Worm (Caenorhabditis elegans) whole organism, L4/young adult: ENCODE results near the gene chil-15.

ENCODE experiments used
- W03F9.2 ChIP-seq: fragments of 150-350 bp; optimal IDR thresholded peaks from 2 replicates; lab custom pipeline; 2014; ENCODE audit warnings: missing biosample characterization, missing genetic modification characterization
- dao-5 ChIP-seq: sonication (generic microtip); optimal IDR thresholded peaks from 2 replicates; lab custom pipeline; 2016; ENCODE audit warnings: missing genotype, missing genetic modification characterization, moderate library complexity, missing compliant biosample characterization
- him-1 ChIP-seq: sonication (generic microtip); optimal IDR thresholded peaks from 2 replicates; lab custom pipeline; 2016; ENCODE audit warnings: missing genotype, missing genetic modification reagents, missing genetic modification characterization, missing compliant biosample characterization

The chil-15 gene

DNA sequence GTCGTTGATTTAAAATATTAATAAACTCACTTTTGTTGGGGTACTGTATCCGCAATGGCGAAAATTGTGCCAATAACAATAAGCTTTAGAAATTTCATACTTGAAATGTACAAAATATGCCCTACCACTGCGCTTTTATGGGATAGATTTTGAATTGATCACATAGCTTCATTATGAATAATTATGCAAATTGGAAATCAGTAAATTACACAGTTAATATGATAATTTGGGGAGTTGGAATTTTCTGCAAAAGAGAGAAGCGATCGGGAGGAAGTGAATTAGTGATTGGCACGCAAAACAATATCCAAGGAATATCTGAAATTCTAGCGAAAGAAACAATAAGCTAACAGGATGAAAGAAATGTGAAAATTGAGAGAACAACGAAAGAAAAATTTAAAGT, 17.3 kb downstream of the chil-15 start, which contains the start of gene M176.10:
Gene M176.10, minus strand, starts transcription at position 101 of the 400 bp plus-strand sequence.
- TF ChIP-seq dao-5 (tag; lab: Kevin White, UChicago) (no peak), W03F9.2 (tag; lab: Kevin White, UChicago) (no peak), him-1 (tag; lab: Kevin White, UChicago) (no peak)

DNA sequence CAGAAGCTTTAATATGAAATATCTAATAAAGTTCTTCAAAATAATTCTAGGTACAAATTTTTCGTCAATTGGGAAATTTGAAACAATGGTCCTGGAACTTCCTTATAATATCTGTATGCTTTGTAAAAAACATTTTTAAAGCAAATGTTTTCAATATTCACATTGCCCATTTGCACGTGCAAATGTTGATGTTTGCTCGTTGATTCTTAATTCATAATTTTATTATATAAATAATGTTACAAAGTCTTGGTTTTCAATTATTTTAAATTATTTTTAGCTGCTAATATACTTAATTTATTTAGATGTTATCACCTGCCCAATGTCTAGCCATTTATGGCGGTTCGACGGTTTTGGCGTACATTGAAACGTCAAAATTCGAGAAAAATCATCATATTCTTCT, 21.5 kb downstream of the chil-15 start, which contains the start of gene M176.11:
Gene M176.11, plus strand, starts transcription at position 301 of the 400 bp plus-strand sequence.
- TF ChIP-seq W03F9.2 (tag; lab: Kevin White, UChicago): no peak
- TF ChIP-seq dao-5 (tag; lab: Kevin White, UChicago): no peak
- no peak for TF ChIP-seq him-1 (tag; lab: Kevin White, UChicago)

DNA sequence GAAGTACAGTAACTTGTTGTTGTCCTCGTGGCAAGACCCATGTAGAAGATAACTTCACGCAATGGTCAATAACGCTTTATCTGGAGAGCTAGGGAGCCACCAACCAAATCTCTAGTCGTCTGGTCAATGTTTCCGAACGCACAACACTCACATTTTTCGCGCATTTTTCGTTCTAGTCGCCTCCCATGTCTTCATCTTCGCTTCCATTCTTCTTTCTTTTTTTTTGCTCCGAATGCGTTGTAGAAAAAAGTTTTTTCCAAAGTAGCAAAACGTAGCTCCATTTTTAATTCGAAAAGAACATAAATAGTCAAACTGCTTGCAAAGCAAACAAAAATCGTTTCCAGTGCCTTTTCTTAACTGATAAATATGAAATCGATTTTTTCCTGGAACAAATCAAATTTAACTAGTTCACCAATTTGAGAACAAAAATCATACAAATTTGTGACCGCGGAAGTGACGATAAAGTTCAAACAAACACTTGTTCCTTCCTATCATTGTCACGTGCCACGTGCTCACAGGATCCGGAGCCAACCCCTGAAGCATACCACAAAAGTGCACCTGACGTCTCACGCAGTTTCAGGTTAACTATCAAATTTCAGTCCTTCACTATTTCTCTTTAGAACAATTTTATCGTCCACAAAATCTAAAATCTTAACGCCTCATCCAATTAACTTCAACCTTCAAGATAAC, 24.4 kb downstream of the chil-15 start:
- no peak for TF ChIP-seq W03F9.2 (tag; lab: Kevin White, UChicago)
- TF ChIP-seq dao-5 (tag; lab: Kevin White, UChicago): no peak
- no peak for TF ChIP-seq him-1 (tag; lab: Kevin White, UChicago)

DNA sequence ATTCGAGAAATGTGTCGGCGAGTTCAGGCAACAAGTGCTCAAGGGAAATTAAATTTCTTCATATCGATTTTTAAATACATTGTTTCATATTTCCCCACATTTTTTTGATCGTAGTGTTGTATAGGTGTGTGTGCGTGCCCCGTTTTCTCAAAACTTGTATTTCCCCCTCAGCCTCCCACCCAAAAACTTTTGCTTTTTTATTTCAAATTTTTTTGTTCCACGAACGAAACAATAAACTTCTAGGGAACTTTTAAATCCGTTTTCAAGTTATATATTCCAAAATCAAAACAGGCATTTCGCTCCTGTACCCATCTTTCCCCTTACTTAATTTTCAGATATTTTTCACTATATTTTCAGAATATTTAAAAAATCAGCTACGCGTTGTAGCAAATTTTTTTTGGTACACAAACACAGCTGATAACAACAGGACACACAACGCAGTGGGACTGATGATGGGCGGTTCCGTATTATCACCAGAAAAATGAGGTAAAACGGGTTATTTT, 25.3 kb downstream of the chil-15 start, which contains the start of the genes M176.4 and M176.16:
Gene M176.4, plus strand, starts transcription at position 301 of the 503 bp plus-strand sequence.
Gene M176.16, plus strand, starts transcription at position 453 of the 503 bp plus-strand sequence.
- TF ChIP-seq him-1 (tag; lab: Kevin White, UChicago): no peak
- no peak for TF ChIP-seq dao-5 (tag; lab: Kevin White, UChicago)
- no peak for TF ChIP-seq W03F9.2 (tag; lab: Kevin White, UChicago)

DNA sequence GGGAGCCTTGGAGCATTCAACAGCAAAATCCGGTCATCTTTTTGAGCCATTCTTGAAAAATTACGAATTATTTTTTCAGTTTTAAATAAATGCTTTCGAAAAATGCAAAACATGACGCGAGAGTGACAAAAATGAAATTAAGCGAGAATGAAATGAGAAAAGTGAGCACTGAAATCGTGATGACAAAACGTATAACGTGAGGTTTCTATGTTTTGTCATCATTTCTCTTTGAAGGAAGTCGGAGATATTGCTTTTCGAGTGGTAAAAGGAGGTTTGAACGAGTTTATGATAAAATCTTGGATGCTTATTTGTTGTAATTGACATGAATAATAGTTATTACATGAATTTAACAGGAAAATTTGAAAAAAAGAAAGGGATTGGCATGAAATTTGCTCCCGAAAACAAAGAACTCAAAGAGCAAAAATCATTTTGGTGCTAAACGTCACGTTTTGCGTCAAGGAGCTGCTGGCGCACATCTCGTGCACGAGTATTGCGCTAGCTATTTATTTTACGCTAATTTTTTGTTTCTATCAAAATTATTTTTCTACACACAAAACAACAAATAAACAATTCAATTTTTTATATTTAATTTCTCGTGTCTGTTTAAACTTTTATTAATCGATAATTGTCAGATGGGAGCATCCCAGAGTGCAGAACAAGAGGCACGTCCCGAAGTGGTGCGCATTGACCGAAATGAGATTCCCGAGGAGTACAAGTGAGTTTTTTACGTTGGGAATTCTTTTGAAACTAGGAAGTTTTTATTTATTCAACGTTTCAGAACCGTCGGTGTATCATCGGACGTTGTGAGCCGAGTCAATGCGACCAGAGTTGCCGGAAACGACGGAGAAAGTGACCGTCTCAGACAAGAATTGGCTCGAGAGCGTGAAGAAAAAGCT, 26.8 kb downstream of the chil-15 start, which contains the start of the genes gss-1 and chch-3:
Gene gss-1, minus strand, starts transcription at position 51 of the 896 bp plus-strand sequence.
Gene chch-3, plus strand, starts transcription at position 633 of the 896 bp plus-strand sequence.
- TF ChIP-seq him-1 (tag; lab: Kevin White, UChicago) (no peak), W03F9.2 (tag; lab: Kevin White, UChicago) (peak; percentile 81)

DNA sequence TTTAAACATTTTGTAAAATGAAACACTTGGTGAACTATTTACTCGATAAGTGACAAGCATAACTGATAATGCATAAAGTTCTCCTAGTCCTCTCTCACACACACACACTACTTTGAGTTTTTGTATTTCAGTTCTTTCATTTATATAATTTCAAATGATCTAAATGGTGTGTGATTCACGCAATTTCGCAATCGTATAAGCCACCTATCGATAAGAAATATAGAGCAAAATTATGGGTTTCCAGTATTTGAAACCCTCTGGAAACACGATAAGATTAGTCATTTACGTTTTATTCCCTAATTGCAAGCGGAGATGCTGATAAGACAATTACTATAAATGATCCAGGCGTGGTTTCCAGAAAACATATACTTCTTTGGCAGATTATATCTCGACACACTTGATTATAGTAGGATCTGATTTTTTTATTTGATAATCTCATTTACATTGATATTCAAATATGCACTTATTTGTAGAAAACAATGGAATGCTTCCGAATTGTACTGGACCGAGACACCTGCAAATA, 31.3 kb downstream of the chil-15 start, which contains the start of gene arrd-3:
Gene arrd-3, plus strand, starts transcription at position 473 of the 523 bp plus-strand sequence.
- TF ChIP-seq dao-5 (tag; lab: Kevin White, UChicago) (no peak), him-1 (tag; lab: Kevin White, UChicago) (no peak), W03F9.2 (tag; lab: Kevin White, UChicago) (no peak)

DNA sequence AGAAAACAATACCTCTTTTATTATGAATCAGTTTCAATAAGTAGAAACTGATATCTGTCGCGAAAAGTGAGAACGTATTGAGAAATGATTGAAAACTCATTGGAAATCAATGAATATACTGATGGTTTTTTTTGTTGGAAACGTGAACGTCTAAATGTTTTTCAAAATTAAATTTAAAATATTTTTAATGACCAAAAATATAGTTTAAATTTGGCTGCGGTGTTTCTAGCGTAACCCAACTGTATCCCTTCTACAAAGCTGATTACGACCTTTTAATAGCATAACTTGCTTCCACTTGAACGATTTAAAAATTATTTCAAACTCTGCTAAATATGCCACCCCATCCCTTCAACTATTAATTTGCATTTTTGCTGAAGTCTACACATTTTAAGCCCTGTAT, 31.9 kb downstream of the chil-15 start, which contains the start of gene M176.9:
Gene M176.9, minus strand, starts transcription at position 101 of the 400 bp plus-strand sequence.
- no peak for TF ChIP-seq dao-5 (tag; lab: Kevin White, UChicago)
- TF ChIP-seq him-1 (tag; lab: Kevin White, UChicago): no peak
- no peak for TF ChIP-seq W03F9.2 (tag; lab: Kevin White, UChicago)

DNA sequence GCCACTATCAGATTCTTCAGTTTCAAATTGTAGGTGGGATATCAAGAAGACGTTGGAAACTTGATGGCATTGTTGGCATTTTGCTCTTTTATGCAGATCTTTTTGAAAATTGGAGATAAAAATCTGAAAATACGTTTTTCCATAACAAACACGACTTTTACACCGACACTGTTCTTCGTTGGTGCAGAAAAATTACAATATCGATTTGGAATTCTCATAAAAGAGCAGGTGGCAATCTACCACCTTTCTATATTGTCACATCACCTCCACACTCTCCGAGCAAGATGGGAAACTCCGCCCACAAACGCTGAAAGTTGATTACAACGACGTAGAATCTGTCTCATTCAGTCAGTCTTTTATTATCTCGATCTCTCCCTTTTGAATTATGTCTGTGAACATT, 36.0 kb downstream of the chil-15 start, which contains the start of gene arrd-2:
Gene arrd-2, plus strand, starts transcription at position 301 of the 400 bp plus-strand sequence.
- no peak for TF ChIP-seq him-1 (tag; lab: Kevin White, UChicago)
- no peak for TF ChIP-seq W03F9.2 (tag; lab: Kevin White, UChicago)
- no peak for TF ChIP-seq dao-5 (tag; lab: Kevin White, UChicago)

DNA sequence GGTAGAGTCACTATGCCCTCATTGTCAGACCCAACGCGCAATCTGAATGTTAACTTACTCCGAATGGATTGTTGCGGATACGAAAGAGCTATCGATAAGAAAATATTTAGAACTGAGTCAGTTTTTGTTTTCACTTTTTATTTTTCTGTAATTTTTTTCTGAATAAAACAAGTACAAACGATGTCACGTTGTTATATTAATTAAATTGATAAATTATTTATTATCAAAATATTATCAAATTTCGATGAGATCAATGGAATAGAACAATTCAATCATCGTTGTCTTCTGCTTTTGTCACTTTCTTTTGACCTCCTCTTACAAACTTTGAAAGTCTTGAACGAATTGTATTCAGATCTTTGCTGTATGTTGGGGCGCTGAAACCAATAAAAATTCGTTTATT, 36.4 kb downstream of the chil-15 start, which contains the start of gene mpz-6:
Gene mpz-6, minus strand, starts transcription at position 101 of the 400 bp plus-strand sequence.
- TF ChIP-seq W03F9.2 (tag; lab: Kevin White, UChicago) (no peak), dao-5 (tag; lab: Kevin White, UChicago) (no peak), him-1 (tag; lab: Kevin White, UChicago) (no peak)

DNA sequence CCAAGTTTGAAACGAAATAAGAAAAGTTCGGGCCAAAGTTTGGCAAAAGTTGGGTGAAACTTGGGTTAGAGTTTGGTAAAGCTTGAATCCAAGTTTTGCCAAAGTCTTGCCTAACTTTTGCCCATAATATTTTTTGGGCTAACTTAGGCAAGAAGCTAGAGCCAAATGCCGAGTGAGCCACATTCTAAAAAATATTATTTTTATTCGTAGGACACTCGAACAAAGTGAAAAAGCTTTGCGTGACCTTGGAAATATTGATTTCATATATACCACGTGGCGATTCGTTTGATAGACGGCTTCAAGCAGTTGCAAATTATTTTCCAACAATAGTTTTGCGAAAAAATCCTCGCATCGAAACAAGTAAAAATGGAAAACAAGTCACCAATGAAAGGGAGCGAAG, 39.6 kb downstream of the chil-15 start, which contains the start of gene Y51B9A.5:
Gene Y51B9A.5, plus strand, starts transcription at position 301 of the 400 bp plus-strand sequence.
- no peak for TF ChIP-seq him-1 (tag; lab: Kevin White, UChicago)
- no peak for TF ChIP-seq W03F9.2 (tag; lab: Kevin White, UChicago)
- no peak for TF ChIP-seq dao-5 (tag; lab: Kevin White, UChicago)

DNA sequence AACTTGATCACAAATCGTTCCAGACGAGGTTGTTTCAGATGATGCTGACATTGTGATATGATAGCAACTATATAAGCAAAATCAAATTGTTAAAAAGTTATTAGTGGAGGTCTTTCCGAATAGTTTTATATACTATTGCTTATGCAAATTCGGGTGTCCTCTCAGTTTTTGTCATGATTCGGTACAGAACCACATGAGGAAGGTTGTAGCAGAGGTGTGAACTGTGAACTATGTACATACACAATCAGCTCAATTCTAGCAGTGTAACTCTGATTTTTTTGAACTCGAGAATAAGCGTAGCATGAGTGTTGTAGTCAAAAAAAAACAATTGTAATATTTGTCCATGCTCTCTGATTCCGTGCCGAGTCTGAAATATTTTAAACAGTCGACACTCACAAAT, 40.3 kb downstream of the chil-15 start, which contains the start of gene Y51B9A.6:
Gene Y51B9A.6, minus strand, starts transcription at position 101 of the 400 bp plus-strand sequence.
- TF ChIP-seq him-1 (tag; lab: Kevin White, UChicago): no peak
- TF ChIP-seq W03F9.2 (tag; lab: Kevin White, UChicago): no peak
- no peak for TF ChIP-seq dao-5 (tag; lab: Kevin White, UChicago)

DNA sequence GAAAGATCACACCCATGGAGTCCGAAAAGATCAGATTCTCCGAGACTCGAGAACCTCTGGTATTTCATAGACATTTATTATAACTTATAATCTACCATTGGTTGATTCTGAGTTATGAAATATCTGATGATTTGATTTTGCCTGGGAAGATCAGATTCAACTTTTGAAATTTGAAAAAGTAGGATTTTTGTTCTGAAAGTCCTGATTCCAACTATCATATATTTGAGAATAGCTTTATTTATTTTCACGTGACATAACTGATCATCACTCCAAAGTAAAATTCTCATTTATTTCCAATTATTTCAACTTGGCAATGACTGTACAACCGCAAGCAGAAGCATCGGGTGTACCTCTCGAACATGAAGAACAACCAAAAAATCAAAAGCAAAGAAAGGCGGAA, 43.7 kb downstream of the chil-15 start, which contains the start of gene Y51B9A.7:
Gene Y51B9A.7, plus strand, starts transcription at position 301 of the 400 bp plus-strand sequence.
- TF ChIP-seq dao-5 (tag; lab: Kevin White, UChicago): no peak
- no peak for TF ChIP-seq him-1 (tag; lab: Kevin White, UChicago)
- no peak for TF ChIP-seq W03F9.2 (tag; lab: Kevin White, UChicago)
